Fruit fly (Drosophila melanogaster): Measurements from ENCODE around the gene EMC5.

DNA sequence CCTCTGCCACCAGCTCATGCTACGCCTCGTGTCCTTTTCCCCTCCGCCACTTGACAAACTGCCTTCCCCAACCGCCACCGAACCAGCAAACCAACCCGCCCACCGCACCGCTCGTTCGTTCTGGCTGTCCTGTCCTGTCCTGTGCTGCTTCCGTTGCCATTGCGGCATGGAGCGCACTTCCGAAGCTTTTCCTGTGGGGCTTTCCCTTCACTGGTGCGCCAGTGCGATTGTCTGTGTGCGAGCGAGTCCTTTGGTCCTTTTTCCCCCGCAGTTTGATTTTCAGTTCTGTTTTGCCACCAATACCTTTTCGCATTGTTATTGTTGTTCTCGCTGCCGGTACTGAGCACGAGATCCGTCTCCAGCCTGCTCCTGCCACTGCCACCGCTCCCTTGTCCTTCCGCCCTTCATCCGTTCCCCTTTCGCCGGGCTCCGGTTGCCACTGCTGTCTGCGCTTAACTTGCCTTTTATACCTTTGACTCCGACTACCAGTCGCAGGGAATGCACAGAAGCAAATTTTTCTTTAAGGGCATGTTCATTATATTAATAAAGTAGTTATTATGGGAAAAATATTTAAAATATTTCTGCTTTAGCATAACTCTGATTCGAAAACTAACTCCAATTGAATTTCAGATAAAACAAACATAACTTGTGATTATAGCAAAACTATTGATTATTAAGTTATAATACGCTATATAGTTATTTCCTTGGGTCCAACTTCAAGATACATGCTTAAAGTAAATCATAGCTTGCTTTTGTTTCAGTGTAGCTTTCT lies 36.7 kb downstream of the EMC5 start:
- TF ChIP-seq CG8478 (optimal IDR thresholded peaks at IDR 0.05) (no peak), pan (optimal IDR thresholded peaks at IDR 0.05) (no peak)
